Fruit fly (Drosophila melanogaster): ENCODE measurements around the gene dmrt99B.

DNA sequence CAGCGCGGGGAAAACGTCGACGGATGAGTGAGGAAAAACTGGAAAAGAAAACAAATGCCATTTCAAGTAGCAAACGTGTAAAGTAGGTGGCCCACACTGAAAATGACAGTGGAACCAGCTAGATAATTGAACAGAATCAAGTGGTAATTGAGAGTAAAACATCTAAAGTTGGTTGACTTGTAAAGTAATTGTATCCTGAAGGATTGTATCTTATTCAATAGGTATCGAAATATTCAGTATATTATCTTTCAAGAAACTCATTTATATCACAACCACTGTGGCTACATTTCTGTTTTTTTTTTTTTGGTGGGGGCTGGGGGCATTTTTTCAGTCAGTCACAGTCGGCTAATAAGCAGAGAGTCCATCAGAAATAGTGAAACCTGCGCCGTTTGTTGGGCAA is 6.8 kb downstream of the dmrt99B start:
- TF ChIP-seq CG11617 (GFP tag; optimal IDR thresholded peaks at IDR 0.05) = no peak
- TF ChIP-seq CG7101 (tag; optimal IDR thresholded peaks at IDR 0.05) = no peak
- TF ChIP-seq Mnt (GFP tag; optimal IDR thresholded peaks at IDR 0.05) = no peak
- TF ChIP-seq tj (GFP tag; optimal IDR thresholded peaks at IDR 0.05) = no peak
- no peak for TF ChIP-seq ovo (GFP tag; optimal IDR thresholded peaks at IDR 0.05)
- TF ChIP-seq CG33017 (tag; optimal IDR thresholded peaks at IDR 0.05) = no peak
- no peak for TF ChIP-seq CG5204 (GFP tag; optimal IDR thresholded peaks at IDR 0.05)
- TF ChIP-seq CG7045 (GFP tag; optimal IDR thresholded peaks at IDR 0.05) = no peak
- TF ChIP-seq CG12768 (GFP tag; optimal IDR thresholded peaks at IDR 0.05) = no peak
- TF ChIP-seq bab1 (GFP tag; optimal IDR thresholded peaks at IDR 0.05) = no peak
- no peak for TF ChIP-seq kay (GFP tag; ENCODE audit: borderline replicate concordance)
- no peak for TF ChIP-seq toe (GFP tag; optimal IDR thresholded peaks at IDR 0.05)

All from whole organism, adult.